Worm (Caenorhabditis elegans): ENCODE data around the gene fbxa-165.
A peak's percentile ranks its signal among the peaks of the same experiment; 100 is the strongest.

The fbxa-165 gene

DNA sequence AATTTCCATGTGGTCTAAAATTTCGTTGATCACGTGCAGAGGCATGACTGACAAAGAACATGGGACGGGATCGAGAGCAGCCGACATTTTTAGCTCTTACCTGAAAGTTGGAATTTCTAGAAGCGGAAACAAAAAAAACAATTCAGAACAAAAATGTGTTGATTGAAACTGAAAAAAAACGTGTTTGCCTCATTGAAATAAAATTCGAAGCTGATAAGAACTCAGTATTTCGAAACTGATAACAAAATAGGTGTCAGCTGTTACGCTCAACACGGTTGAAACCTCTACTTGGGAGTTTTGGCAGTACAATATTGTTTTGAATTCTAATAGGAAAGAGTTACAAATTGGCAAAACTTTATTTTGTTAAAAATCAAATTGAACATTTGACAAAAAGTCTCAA lies 7.4 kb downstream of the fbxa-165 start (continued):
- no peak for TF ChIP-seq C04F5.9 (tag; optimal IDR thresholded peaks at IDR 0.05)
- TF ChIP-seq alr-1 (tag; optimal IDR thresholded peaks at IDR 0.05; ENCODE audit: borderline replicate concordance), result no peak

DNA sequence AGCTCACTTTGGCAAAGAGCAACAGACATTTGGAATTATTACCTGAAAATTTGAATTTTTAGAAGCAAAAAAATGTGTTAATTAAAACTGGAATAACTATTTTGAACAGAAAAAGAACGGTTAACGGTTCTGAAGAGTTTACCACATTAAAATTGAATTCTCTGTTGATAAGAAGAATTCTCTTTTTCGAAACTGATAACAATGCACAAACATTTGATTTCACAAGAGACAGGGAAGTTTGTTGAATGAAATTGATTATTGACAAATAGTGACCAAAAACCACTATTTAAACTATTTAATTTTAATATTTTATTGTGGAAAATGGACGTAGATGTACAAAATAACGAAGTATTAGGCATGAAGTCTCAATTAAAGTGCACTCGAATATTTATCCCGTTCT lies 8.7 kb downstream of the fbxa-165 start:
- TF ChIP-seq elt-2 (tag; optimal IDR thresholded peaks at IDR 0.05) (peak; percentile 64), hpl-2 (GFP tag; optimal IDR thresholded peaks at IDR 0.05) (no peak)

DNA sequence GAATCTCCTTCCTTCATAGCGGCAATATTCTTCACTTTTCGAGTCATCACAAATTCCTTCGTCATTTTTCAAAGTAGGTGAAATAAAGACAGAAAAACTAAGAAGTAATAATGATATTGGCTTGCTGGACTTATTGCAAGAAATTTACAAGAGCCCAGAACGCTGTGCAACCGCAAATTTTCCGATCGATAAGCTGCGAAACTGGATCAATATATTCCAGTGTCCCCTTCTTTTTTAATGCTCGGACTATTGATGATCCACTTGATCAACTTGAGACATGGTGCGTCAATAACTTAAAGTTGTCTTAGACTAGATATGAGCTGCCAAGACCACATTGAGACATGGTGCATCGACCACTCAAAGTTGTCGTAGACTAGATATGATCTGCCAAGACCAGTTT lies 10.2 kb downstream of the fbxa-165 start, which contains the start of gene bath-33:
Gene bath-33 (minus strand): TSS at position 101 of the 400 bp plus-strand sequence.
- no peak for TF ChIP-seq hlh-4 (tag; optimal IDR thresholded peaks at IDR 0.05)

DNA sequence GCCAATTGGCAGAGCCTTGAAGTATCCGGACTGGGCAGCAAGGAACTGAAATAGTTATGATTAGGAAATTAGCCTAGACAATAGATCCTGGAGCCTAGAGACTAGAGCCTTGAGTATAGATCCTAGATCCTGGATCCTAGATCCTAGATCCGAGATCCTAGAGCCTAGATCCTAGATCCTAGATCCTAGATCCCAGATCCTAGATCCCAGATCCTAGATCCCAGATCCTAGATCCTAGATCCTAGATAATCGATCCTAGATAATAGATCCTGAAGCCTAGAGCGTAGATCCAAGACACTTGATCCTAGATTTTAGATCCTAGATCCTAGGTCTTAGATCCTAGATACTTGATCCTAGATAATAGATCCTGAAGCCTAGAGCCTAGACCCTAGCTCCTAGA lies 11.3 kb downstream of the fbxa-165 start:
- TF ChIP-seq jun-1 (tag; optimal IDR thresholded peaks at IDR 0.05) (no peak), sptf-1 (tag; optimal IDR thresholded peaks at IDR 0.05) (no peak), egl-13 (tag; optimal IDR thresholded peaks at IDR 0.05) (no peak), pag-3 (tag; optimal IDR thresholded peaks at IDR 0.05; ENCODE audit: borderline replicate concordance, insufficient read depth) (no peak), irx-1 (tag; optimal IDR thresholded peaks at IDR 0.05) (no peak), ceh-90 (tag; optimal IDR thresholded peaks at IDR 0.05) (no peak), Y116A8C.19 (tag; optimal IDR thresholded peaks at IDR 0.05; ENCODE audit: borderline replicate concordance) (no peak), grh-1 (GFP tag; IDR thresholded peaks at IDR 0.05) (no peak), ceh-82 (tag; optimal IDR thresholded peaks at IDR 0.05) (no peak)

DNA sequence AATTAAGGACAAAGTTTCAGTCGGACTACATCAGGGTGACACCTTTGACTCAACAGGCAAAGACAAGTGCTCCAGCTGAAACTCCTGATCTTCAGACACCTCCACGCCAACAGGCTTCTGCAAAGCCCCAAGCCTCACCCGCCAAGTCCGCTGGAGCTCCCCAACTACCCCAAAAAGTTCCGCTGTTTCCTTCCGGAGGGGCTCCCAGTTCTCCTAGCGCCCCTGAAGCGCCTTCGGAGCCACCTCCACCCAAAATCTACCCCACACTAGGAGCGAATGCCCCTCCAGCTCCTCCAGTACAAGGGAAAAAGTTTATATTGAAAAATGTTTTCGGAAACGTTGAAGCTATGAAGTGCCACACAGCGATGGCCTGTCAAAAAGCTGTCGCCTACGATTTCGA lies 13.2 kb downstream of the fbxa-165 start:
- TF ChIP-seq C16A3.4 (tag; optimal IDR thresholded peaks at IDR 0.05) (no peak), ama-1 (optimal IDR thresholded peaks at IDR 0.05) (no peak)

DNA sequence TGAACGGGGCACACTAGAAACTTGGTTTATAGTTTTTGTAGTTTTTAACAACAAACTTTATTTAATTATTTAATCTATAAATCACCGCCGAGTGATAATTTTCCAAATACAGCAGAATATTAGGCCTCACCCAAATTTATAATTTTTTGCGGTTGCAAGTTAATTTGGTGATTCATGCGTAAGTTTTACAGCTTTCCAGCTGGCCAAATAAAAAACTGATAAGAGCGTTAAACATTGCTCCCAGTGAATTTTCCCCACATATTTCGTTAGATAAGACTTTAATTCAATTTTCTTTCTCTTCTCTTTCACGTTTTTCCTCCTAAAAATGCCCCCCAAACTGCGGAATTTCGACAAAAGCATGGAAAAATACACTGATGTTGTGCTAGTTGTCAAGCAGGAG lies 14.8 kb downstream of the fbxa-165 start, which contains the start of gene bath-47:
Gene bath-47 (plus strand): TSS at position 305 of the 400 bp plus-strand sequence.
- no peak for TF ChIP-seq nhr-19 (GFP tag; conservative IDR thresholded peaks at IDR 0.05)

DNA sequence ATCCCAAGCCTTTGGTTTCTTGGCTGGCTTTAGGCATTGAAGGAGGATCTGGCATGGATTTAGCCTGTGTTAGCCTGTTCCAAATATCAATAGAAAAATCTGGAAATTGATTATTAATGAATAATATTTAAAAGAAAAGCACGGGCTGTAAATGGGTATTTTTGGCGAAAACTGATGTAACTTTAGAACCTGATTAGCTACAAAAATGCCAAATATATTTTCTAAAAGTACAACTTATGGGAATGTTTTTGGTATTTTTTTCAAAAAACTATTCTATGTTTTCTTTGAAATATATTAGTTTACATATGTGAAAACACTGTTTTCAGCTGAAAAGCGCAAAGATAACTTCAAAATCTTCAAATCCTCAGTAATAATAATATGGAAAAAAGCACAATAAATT lies 15.6 kb downstream of the fbxa-165 start, which contains the start of gene bath-26:
Gene bath-26 (minus strand): TSS at position 101 of the 400 bp plus-strand sequence.
- TF ChIP-seq ceh-8 (GFP tag; optimal IDR thresholded peaks at IDR 0.05) (no peak), ceh-82 (tag; optimal IDR thresholded peaks at IDR 0.05) (no peak), pqm-1 (tag; optimal IDR thresholded peaks at IDR 0.05) (no peak), egl-13 (tag; optimal IDR thresholded peaks at IDR 0.05) (no peak), F16B12.6 (tag; optimal IDR thresholded peaks at IDR 0.05) (no peak), lin-13 (GFP tag; optimal IDR thresholded peaks at IDR 0.05) (no peak), nhr-237 (tag; optimal IDR thresholded peaks at IDR 0.05) (no peak), nhr-84 (tag; optimal IDR thresholded peaks at IDR 0.05) (no peak), C16A3.4 (tag; optimal IDR thresholded peaks at IDR 0.05) (no peak), snpc-4 (tag; optimal IDR thresholded peaks at IDR 0.05) (no peak), dpl-1 (GFP tag; optimal IDR thresholded peaks at IDR 0.05) (no peak), nhr-77 (tag; optimal IDR thresholded peaks at IDR 0.05) (no peak), jun-1 (tag; optimal IDR thresholded peaks at IDR 0.05) (no peak), pag-3 (tag; optimal IDR thresholded peaks at IDR 0.05; ENCODE audit: borderline replicate concordance, insufficient read depth) (no peak), ama-1 (optimal IDR thresholded peaks at IDR 0.05) (no peak), ceh-90 (tag; optimal IDR thresholded peaks at IDR 0.05) (no peak)
